Fruit fly (Drosophila melanogaster): ENCODE data around the gene Cyp4ae1.

- no peak for TF ChIP-seq CG11085 (GFP tag; IDR thresholded peaks at IDR 0.05)
- TF ChIP-seq CG30403 (GFP tag; optimal IDR thresholded peaks at IDR 0.05), result no peak
- no peak for TF ChIP-seq CG6175 (GFP tag; IDR thresholded peaks at IDR 0.05)
- no peak for TF ChIP-seq D (optimal IDR thresholded peaks at IDR 0.05)
- TF ChIP-seq D (GFP tag; optimal IDR thresholded peaks at IDR 0.05), result no peak
- no peak for TF ChIP-seq CG7556 (GFP tag; optimal IDR thresholded peaks at IDR 0.05)
- no peak for TF ChIP-seq Deaf1 (tag; optimal IDR thresholded peaks at IDR 0.05)
- TF ChIP-seq CG6813 (GFP tag; optimal IDR thresholded peaks at IDR 0.05), result no peak
Measured at dm6 chrX:2170424-2170823, 8.4 kb upstream of the Cyp4ae1 start.
